Worm (Caenorhabditis elegans): ENCODE data around the gene Y69A2AR.16.

DNA sequence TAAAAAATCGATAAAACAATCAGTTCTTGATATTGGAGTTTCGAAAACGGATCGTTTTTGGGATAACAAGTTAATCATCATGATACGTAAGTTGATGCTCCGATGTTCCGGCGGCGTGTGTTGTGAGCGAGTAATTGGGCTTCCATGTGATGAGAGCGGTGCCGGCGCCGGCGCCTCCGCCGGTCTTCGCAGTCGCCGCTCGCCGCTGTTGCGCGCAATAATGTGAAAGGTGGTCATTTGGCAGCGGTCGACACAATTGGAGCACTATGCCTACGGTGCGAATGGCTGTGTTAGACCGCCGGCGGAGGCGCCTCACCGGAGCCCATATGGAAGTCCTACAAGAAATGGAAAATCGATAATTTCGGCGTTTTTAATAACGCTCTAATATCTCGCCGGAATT lies 54.2 kb downstream of the Y69A2AR.16 start:
- no peak for TF ChIP-seq F37D6.2 (tag; optimal IDR thresholded peaks at IDR 0.05)
- no peak for TF ChIP-seq php-3 (GFP tag; IDR thresholded peaks at IDR 0.05)
- no peak for TF ChIP-seq mep-1 (tag; optimal IDR thresholded peaks at IDR 0.05)
- no peak for TF ChIP-seq ama-1 (optimal IDR thresholded peaks at IDR 0.05)
- TF ChIP-seq egl-27 (tag; optimal IDR thresholded peaks at IDR 0.05) = no peak
- no peak for TF ChIP-seq snpc-4 (tag; optimal IDR thresholded peaks at IDR 0.05)
- TF ChIP-seq rbr-2 (tag; optimal IDR thresholded peaks at IDR 0.05) = no peak
